Fruit fly (Drosophila melanogaster): ENCODE data around the gene Gagr.

DNA sequence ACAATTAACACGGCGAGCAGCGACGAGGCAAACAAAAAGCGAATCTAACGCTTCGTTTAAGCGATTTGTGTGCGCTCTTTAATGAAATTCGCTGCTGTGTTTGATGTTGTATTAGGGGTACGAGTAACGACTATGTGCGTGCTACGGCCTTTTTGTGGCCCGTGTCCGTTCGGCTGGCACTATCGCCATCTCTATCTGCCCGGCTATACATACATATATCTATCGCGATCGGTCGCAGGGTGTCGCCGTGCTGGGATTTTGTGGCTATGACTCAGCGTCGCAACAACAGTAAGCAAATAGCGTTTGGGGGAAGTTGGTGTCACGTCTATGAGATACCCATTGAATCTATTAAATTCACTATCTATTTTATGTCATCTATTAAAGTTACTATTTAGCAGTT lies 686 bp upstream of the Gagr start:
- TF ChIP-seq CG3281 (GFP tag; optimal IDR thresholded peaks at IDR 0.05) (no peak), CG17912 (GFP tag; optimal IDR thresholded peaks at IDR 0.05) (no peak), gce (GFP tag; IDR thresholded peaks at IDR 0.05) (no peak), D (optimal IDR thresholded peaks at IDR 0.05) (no peak), D (GFP tag; optimal IDR thresholded peaks at IDR 0.05) (no peak), Hand (GFP tag; optimal IDR thresholded peaks at IDR 0.05) (no peak), CG4282 (GFP tag; optimal IDR thresholded peaks at IDR 0.05) (no peak), Med (GFP tag) (peak; percentile 41), CG15011 (GFP tag; optimal IDR thresholded peaks at IDR 0.05) (no peak), ems (GFP tag; optimal IDR thresholded peaks at IDR 0.05) (no peak)

Data from whole organism, embryonic.